Worm (Caenorhabditis elegans): Measurements from ENCODE around the gene ZC196.9.

DNA sequence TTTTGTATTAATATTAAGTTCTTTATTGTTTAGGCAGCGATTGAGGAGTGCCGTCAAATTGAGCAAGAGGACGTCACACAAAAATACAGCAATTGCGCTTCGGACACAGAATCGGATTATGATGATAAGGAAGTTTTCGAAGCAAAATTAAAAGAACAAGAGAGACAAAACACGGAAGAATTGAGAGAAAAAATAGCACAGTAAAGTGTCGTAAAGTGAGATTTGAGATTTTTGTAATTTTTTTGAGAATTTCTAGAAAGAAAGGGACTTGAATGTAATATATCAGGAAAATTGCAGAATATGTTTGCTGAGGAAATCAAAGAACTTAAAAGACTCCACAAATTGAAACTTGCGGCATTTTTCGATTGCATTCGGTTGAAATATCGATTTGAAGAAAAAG lies 27.7 kb upstream of the ZC196.9 start, which contains the start of gene B0507.4:
- no peak for TF ChIP-seq T22C8.4 (GFP tag; IDR thresholded peaks at IDR 0.05)
- no peak for TF ChIP-seq flt-1 (GFP tag; IDR thresholded peaks at IDR 0.05)
- no peak for TF ChIP-seq tab-1 (GFP tag; IDR thresholded peaks at IDR 0.05)
- TF ChIP-seq klf-2 (GFP tag; conservative IDR thresholded peaks at IDR 0.05), result no peak
- no peak for TF ChIP-seq med-1 (GFP tag; optimal IDR thresholded peaks at IDR 0.05; ENCODE audit: insufficient read depth)
